Worm (Caenorhabditis elegans): Measurements from ENCODE around the gene T05A7.12.

DNA sequence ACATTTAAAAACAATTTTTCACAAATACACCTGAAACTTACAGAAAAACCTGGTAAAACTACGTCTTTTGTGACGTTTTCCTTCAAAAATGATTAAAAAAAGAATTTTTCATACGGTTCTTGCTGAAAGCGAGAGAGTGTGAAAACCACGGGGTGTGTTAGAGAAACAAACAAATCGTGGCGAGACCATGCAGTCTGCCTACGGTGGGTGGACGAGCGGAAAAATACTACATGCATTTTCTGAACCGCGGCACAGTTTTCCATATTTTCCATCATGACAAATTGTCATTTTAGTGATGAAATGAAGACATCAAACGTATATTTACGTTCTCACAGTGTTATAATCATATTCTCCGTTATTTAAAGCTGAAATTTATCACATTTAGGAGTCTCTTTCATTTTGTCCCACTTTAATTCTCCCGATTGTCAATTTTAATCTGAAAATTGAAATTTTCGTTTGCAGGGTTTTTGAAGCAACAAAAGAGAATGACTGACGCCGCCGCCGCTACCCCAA, 43.3 kb upstream of the T05A7.12 start, which contains the start of the genes F10G7.9 and tsn-1:
- TF ChIP-seq dpl-1 (GFP tag; optimal IDR thresholded peaks at IDR 0.05) (peak; percentile 52), nfyb-1 (GFP tag; IDR thresholded peaks at IDR 0.05) (peak; percentile 33; the same call in 1 of the 2 replicates), ama-1 (optimal IDR thresholded peaks at IDR 0.05) (no peak), ama-1 (GFP tag; optimal IDR thresholded peaks at IDR 0.05) (no peak), Y53G8AR.9 (GFP tag; conservative IDR thresholded peaks at IDR 0.05) (no peak), nhr-90 (tag; optimal IDR thresholded peaks at IDR 0.05) (no peak), aptf-3 (GFP tag; IDR thresholded peaks at IDR 0.05) (no peak), let-526 (GFP tag; IDR thresholded peaks at IDR 0.05) (no peak)
